Worm (Caenorhabditis elegans) whole organism, late embryonic: ENCODE measurements around the gene C14C11.7.
"Not testable (repeated sequence)": the region's sequence is repeated elsewhere in the genome, so short reads cannot be mapped to it uniquely, and the experiment has no call there.

Experiments used
- C08G9.2 ChIP-seq: sonication (generic microtip); optimal IDR thresholded peaks from 2 replicates; lab custom pipeline; 2016; ENCODE audit warnings: mild to moderate bottlenecking, missing genetic modification characterization, moderate library complexity, missing compliant biosample characterization
- F13H6.1 ChIP-seq: sonication (generic microtip); optimal IDR thresholded peaks from 2 replicates; lab custom pipeline; 2016; ENCODE audit warnings: missing genetic modification characterization, missing compliant biosample characterization
- K02D7.2 ChIP-seq: sonication (generic microtip); optimal IDR thresholded peaks from 2 replicates; lab custom pipeline; 2017; ENCODE audit warnings: mild to moderate bottlenecking, missing genetic modification characterization, missing compliant biosample characterization
- T23F11.4 ChIP-seq: fragments of 200-800 bp; sonication (Bioruptor generic); optimal IDR thresholded peaks from 2 replicates; lab custom pipeline; 2018; ENCODE audit warnings: mild to moderate bottlenecking, missing genetic modification characterization, missing compliant biosample characterization
- ahr-1 ChIP-seq: sonication (generic microtip); optimal IDR thresholded peaks from 2 replicates; lab custom pipeline; 2016; ENCODE audit warnings: missing genetic modification characterization, missing compliant biosample characterization
- ama-1 ChIP-seq: fragments of 150-350 bp; optimal IDR thresholded peaks from 2 replicates; lab custom pipeline; 2014
- ceh-14 ChIP-seq: sonication (generic microtip); optimal IDR thresholded peaks from 2 replicates; lab custom pipeline; 2016; ENCODE audit warnings: missing genotype, missing genetic modification characterization, missing compliant biosample characterization
- ceh-2 ChIP-seq: sonication (generic microtip); optimal IDR thresholded peaks from 2 replicates; lab custom pipeline; 2016; ENCODE audit warnings: missing genotype, missing genetic modification characterization, missing compliant biosample characterization
- ceh-48 ChIP-seq: sonication (generic microtip); optimal IDR thresholded peaks from 2 replicates; lab custom pipeline; 2016; ENCODE audit warnings: missing genetic modification characterization, inconsistent platforms, missing compliant biosample characterization
- ceh-6 ChIP-seq: fragments of 200-800 bp; sonication (Bioruptor generic); optimal IDR thresholded peaks from 2 replicates; lab custom pipeline; 2018; ENCODE audit warnings: mild to moderate bottlenecking, missing genetic modification characterization, missing compliant biosample characterization
- ceh-9 ChIP-seq: sonication (generic microtip); optimal IDR thresholded peaks from 2 replicates; lab custom pipeline; 2016; ENCODE audit warnings: mild to moderate bottlenecking, missing genetic modification characterization, inconsistent platforms, missing compliant biosample characterization
- che-1 ChIP-seq: sonication (generic microtip); optimal IDR thresholded peaks from 2 replicates; lab custom pipeline; 2016; ENCODE audit warnings: mild to moderate bottlenecking, missing genetic modification characterization, missing compliant biosample characterization
- elt-2 ChIP-seq: sonication (generic microtip); optimal IDR thresholded peaks from 2 replicates; lab custom pipeline; 2016; ENCODE audit warnings: missing genetic modification reagents, missing genetic modification characterization, missing compliant biosample characterization
- fkh-10 ChIP-seq: fragments of 150-350 bp; optimal IDR thresholded peaks from 2 replicates; lab custom pipeline; 2014; ENCODE audit warnings: missing biosample characterization, missing genetic modification reagents, missing genetic modification characterization
- fkh-6 ChIP-seq: sonication (generic microtip); optimal IDR thresholded peaks from 2 replicates; lab custom pipeline; 2016; ENCODE audit warnings: missing genetic modification characterization, missing compliant biosample characterization
- hlh-30 ChIP-seq: sonication (generic microtip); optimal IDR thresholded peaks from 2 replicates; lab custom pipeline; 2017; ENCODE audit warnings: antibody characterized with exemption, missing genetic modification characterization, missing compliant biosample characterization; ENCODE audit not compliant: insufficient read depth
- hlh-8 ChIP-seq: sonication (generic microtip); optimal IDR thresholded peaks from 2 replicates; lab custom pipeline; 2016; ENCODE audit warnings: missing genotype, missing genetic modification characterization, missing compliant biosample characterization
- lim-6 ChIP-seq: sonication (generic microtip); optimal IDR thresholded peaks from 2 replicates; lab custom pipeline; 2016; ENCODE audit warnings: missing genetic modification characterization, missing compliant biosample characterization
- lin-11 ChIP-seq: fragments of 200-800 bp; sonication (Bioruptor generic); optimal IDR thresholded peaks from 2 replicates; lab custom pipeline; 2018; ENCODE audit warnings: mild to moderate bottlenecking, missing genetic modification characterization, missing compliant biosample characterization
- madf-2 ChIP-seq: sonication (generic microtip); optimal IDR thresholded peaks from 2 replicates; lab custom pipeline; 2017; ENCODE audit warnings: missing genetic modification characterization, missing compliant biosample characterization
- mec-3 ChIP-seq: sonication (generic microtip); optimal IDR thresholded peaks from 2 replicates; lab custom pipeline; 2016; ENCODE audit warnings: borderline replicate concordance, missing genetic modification characterization, missing compliant biosample characterization
- nhr-11 ChIP-seq: fragments of 150-350 bp; optimal IDR thresholded peaks from 2 replicates; lab custom pipeline; 2014; ENCODE audit warnings: missing biosample characterization, missing genetic modification characterization
- nhr-232 ChIP-seq: sonication (generic microtip); optimal IDR thresholded peaks from 2 replicates; lab custom pipeline; 2016; ENCODE audit warnings: missing genetic modification characterization, missing compliant biosample characterization
- npax-4 ChIP-seq: sonication (generic microtip); optimal IDR thresholded peaks from 2 replicates; lab custom pipeline; 2016; ENCODE audit warnings: missing genetic modification characterization, missing compliant biosample characterization
- odd-2 ChIP-seq: sonication (generic microtip); optimal IDR thresholded peaks from 2 replicates; lab custom pipeline; 2017; ENCODE audit warnings: antibody characterized with exemption, mild to moderate bottlenecking, missing genetic modification characterization, missing compliant biosample characterization
- pat-9 ChIP-seq: fragments of 200-800 bp; sonication (Bioruptor generic); optimal IDR thresholded peaks from 2 replicates; lab custom pipeline; 2018; ENCODE audit warnings: mild to moderate bottlenecking, missing genetic modification characterization, moderate library complexity, missing compliant biosample characterization
- pqm-1 ChIP-seq: sonication (generic microtip); optimal IDR thresholded peaks from 2 replicates; lab custom pipeline; 2016; ENCODE audit warnings: missing genetic modification characterization, missing compliant biosample characterization
- pros-1 ChIP-seq: fragments of 150-350 bp; optimal IDR thresholded peaks from 2 replicates; lab custom pipeline; 2014; ENCODE audit warnings: missing biosample characterization, missing genetic modification reagents, missing genetic modification characterization
- ref-2 ChIP-seq: sonication (generic microtip); optimal IDR thresholded peaks from 2 replicates; lab custom pipeline; 2016; ENCODE audit warnings: missing genetic modification characterization, missing compliant biosample characterization
- sox-4 ChIP-seq: sonication (generic microtip); optimal IDR thresholded peaks from 2 replicates; lab custom pipeline; 2017; ENCODE audit warnings: mild to moderate bottlenecking, missing genetic modification characterization, inconsistent platforms, missing compliant biosample characterization
- ttx-3 ChIP-seq: sonication (generic microtip); optimal IDR thresholded peaks from 2 replicates; lab custom pipeline; 2016; ENCODE audit warnings: missing genetic modification reagents, missing genetic modification characterization, missing compliant biosample characterization
- unc-55 ChIP-seq: sonication (generic microtip); optimal IDR thresholded peaks from 2 replicates; lab custom pipeline; 2017; ENCODE audit warnings: missing biosample characterization, missing genetic modification reagents, missing genetic modification characterization
- unc-86 ChIP-seq: sonication (generic microtip); optimal IDR thresholded peaks from 2 replicates; lab custom pipeline; 2016; ENCODE audit warnings: missing genetic modification characterization, missing compliant biosample characterization

C14C11.7 gene

DNA sequence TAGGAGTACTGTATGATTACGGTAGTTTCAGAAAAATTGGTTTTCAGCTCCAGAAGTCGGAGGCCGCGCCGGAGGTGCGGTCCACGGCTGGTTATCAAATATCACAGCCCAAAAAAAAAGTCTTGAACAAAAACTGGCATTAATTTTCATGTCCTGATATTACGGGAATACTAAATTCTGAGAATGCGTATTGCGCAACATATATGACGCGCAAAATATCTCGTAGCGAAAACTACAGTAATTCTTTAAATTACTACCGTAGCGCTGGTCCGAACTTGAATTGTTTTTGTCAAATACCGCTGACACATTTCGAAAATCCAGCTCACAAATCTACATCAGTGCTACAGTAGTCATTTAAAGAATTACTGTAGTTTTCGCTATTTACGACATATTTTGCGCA, 3.1 kb upstream of the C14C11.7 start:
- no peak for TF ChIP-seq nhr-11 (tag; lab: Kevin White, UChicago)
- TF ChIP-seq unc-55 (GFP tag; lab: Kevin White, UChicago), result no peak
- no peak for TF ChIP-seq ttx-3 (tag; lab: Kevin White, UChicago)
- no peak for TF ChIP-seq pqm-1 (tag; lab: Kevin White, UChicago)
- TF ChIP-seq, all 69 proteins: peak for 0

- TF ChIP-seq T23F11.4 (GFP tag; lab: Kevin White, UChicago), result no peak
- no peak for TF ChIP-seq che-1 (tag; lab: Kevin White, UChicago)
- no peak for TF ChIP-seq unc-86 (tag; lab: Kevin White, UChicago)
- TF ChIP-seq pat-9, result no peak
- TF ChIP-seq mec-3, result no peak
- no peak for TF ChIP-seq odd-2 (tag; lab: Kevin White, UChicago)
- TF ChIP-seq ama-1 (lab: Kevin White, UChicago), result no peak
Observed at ce11 chrV:5667337-5667736, 1.5 kb upstream of the C14C11.7 start.

DNA sequence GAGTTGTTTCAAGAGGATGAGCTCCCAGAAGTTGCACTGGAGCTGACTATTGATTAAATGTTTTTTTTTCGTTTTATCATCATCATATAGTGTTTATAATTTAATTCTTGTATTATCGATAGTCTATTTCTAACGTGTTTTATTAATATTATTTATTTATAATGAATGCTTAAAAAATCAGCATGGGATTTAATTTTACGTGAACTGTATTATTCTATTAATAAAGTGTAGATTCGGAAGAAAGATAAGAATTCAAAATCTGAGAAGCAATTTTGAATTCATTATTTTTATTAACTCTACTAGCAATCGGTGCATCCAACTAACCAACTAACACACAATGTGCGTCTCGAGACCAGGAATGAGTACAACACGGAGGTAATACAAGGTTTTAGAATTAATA, 2.6 kb downstream of the C14C11.7 start, which contains the start of gene C14C11.1:
Gene C14C11.1, plus strand, starts transcription at position 301 of the 400 bp plus-strand sequence.
- TF ChIP-seq ref-2, F13H6.1, ahr-1 (tag; lab: Kevin White, UChicago): not testable (repeated sequence)
- TF ChIP-seq, all 69 proteins: peak for 0; not testable (repeated sequence) for 69

ce11 chrV:5660604-5661209, 5.2 kb downstream of the C14C11.7 start, which contains the start of the genes mut-14 and C14C11.2:
TSS of gene mut-14 (minus strand) at chrV:5660704.
TSS of gene C14C11.2 (plus strand) at chrV:5661159.
- no peak for TF ChIP-seq ceh-2 (tag; lab: Kevin White, UChicago)
- TF ChIP-seq sox-4 (tag; lab: Kevin White, UChicago), result no peak
- no peak for TF ChIP-seq che-1 (tag; lab: Kevin White, UChicago)
- TF ChIP-seq pros-1, result no peak
- no peak for TF ChIP-seq nhr-232 (tag; lab: Kevin White, UChicago)
- TF ChIP-seq T23F11.4 (GFP tag; lab: Kevin White, UChicago), result no peak
- no peak for TF ChIP-seq ceh-9 (tag; lab: Kevin White, UChicago)
- TF ChIP-seq fkh-10 (GFP tag; lab: Kevin White, UChicago), result no peak
- no peak for TF ChIP-seq pat-9
- no peak for TF ChIP-seq elt-2 (tag; lab: Kevin White, UChicago)
- no peak for TF ChIP-seq unc-55 (GFP tag; lab: Kevin White, UChicago)
- no peak for TF ChIP-seq madf-2 (tag; lab: Kevin White, UChicago)
- no peak for TF ChIP-seq npax-4 (tag; lab: Kevin White, UChicago)
- TF ChIP-seq lin-11 (tag; lab: Kevin White, UChicago), result no peak
- no peak for TF ChIP-seq nhr-11 (tag; lab: Kevin White, UChicago)
- TF ChIP-seq C08G9.2 (tag; lab: Kevin White, UChicago), result no peak
- TF ChIP-seq ceh-14 (tag; lab: Kevin White, UChicago), result no peak
- TF ChIP-seq pqm-1 (tag; lab: Kevin White, UChicago), result no peak

- no peak for TF ChIP-seq hlh-8 (tag; lab: Kevin White, UChicago)
- no peak for TF ChIP-seq lim-6 (tag; lab: Kevin White, UChicago)
- no peak for TF ChIP-seq fkh-10 (GFP tag; lab: Kevin White, UChicago)
- peak; percentile 17 for TF ChIP-seq elt-2 (tag; lab: Kevin White, UChicago)
- no peak for TF ChIP-seq ceh-48 (tag; lab: Kevin White, UChicago)
- no peak for TF ChIP-seq K02D7.2 (tag; lab: Kevin White, UChicago)
Observed at ce11 chrV:5653990-5654499, 11.8 kb downstream of the C14C11.7 start, which contains the start of gene hex-2. TSS of gene hex-2 (plus strand) at chrV:5654449.

DNA sequence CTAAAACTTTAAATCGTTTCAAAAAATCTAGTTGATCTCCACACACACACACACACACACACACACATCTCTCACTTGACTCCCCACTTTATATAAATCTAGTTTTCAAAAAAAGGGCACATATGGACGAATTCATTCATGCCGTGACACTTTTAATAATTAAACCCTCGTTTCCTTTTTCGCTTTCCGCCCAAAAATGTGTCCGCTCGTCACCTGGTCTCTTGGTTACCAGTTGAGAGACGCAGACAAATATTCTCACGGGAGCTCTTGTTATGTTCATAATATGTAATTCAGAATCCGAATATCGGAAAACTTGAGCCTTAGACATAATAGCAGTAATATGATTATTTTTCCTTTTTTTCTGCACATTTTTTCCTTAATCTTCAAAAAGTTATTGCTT, 14.0 kb downstream of the C14C11.7 start:
- TF ChIP-seq fkh-6 (tag; lab: Kevin White, UChicago) (no peak), hlh-30 (tag; lab: Kevin White, UChicago) (peak; percentile 19), unc-86 (tag; lab: Kevin White, UChicago) (no peak), ceh-6 (GFP tag; lab: Kevin White, UChicago) (no peak)
